Worm (Caenorhabditis elegans) whole organism, midembryonic: Measurements from ENCODE around the gene B0454.8.

Experiments
- flt-1 ChIP-seq: fragments of 200-800 bp; sonication (Bioruptor generic); IDR thresholded peaks from 2 replicates; pipeline ENCODE4 v1.3.6; 2022; ENCODE audit warnings: missing genetic modification characterization, missing compliant biosample characterization
- klf-2 ChIP-seq: fragments of 200-800 bp; sonication (Bioruptor generic); conservative IDR thresholded peaks from 2 replicates; pipeline ENCODE4 v1.3.6; 2022; ENCODE audit warnings: missing genetic modification reagents, missing genetic modification characterization, missing compliant biosample characterization
- med-1 ChIP-seq: sonication (generic microtip); optimal IDR thresholded peaks from 2 replicates; lab custom pipeline; 2017; ENCODE audit warnings: missing genetic modification characterization, mild to moderate bottlenecking, missing compliant biosample characterization, antibody characterized with exemption, missing genetic modification reagents; ENCODE audit not compliant: insufficient read depth
- tab-1 ChIP-seq: fragments of 200-800 bp; sonication (Bioruptor generic); IDR thresholded peaks from 2 replicates; pipeline ENCODE4 v1.3.6; 2022; ENCODE audit warnings: missing genetic modification characterization, missing compliant biosample characterization
- ztf-23 ChIP-seq: fragments of 200-800 bp; sonication (Bioruptor generic); IDR thresholded peaks from 2 replicates; pipeline ENCODE4 v1.3.6; 2022; ENCODE audit warnings: missing genetic modification reagents, missing genetic modification characterization, missing compliant biosample characterization

DNA sequence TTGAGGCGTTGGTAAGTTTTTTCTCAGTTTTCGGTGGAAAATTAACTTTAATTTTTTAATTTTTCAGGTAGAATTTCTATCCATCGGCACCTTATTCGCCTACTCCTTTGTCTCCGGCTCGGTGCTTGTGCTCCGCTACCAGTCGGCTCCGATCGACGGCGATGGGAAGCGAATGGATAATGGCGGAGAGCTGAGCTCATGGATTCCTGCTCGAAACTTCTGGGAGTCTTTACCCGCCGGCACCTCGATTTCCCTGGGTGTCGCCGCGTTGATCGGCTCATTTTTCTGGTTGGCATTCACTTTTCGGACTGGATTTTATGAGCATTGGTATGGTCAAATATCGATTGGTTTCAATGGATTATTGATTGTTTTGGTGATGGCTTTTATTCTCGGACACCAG, 8.3 kb downstream of the B0454.8 start:
- no peak for TF ChIP-seq flt-1 (GFP tag; lab: Robert Waterston, UW)
- no peak for TF ChIP-seq ztf-23 (GFP tag; lab: Robert Waterston, UW)
- no peak for TF ChIP-seq tab-1 (GFP tag; lab: Robert Waterston, UW)
- TF ChIP-seq med-1 (GFP tag; lab: Kevin White, UChicago): no peak
- no peak for TF ChIP-seq klf-2 (GFP tag; lab: Robert Waterston, UW)
